Fruit fly (Drosophila melanogaster) whole organism, embryonic: ENCODE measurements around the gene SMC6.

Source experiments
- Blimp-1 ChIP-seq: fragments of 200-800 bp; sonication (Bioruptor generic); optimal IDR thresholded peaks from 3 replicates; lab custom pipeline; 2018; ENCODE audit warnings: missing biosample characterization, missing genetic modification characterization, mild to moderate bottlenecking, moderate library complexity, missing genetic modification reagents
- CG1603 ChIP-seq: fragments of 200-800 bp; sonication (Bioruptor generic); optimal IDR thresholded peaks from 2 replicates; lab custom pipeline; 2019; ENCODE audit warnings: missing biosample characterization, mild to moderate bottlenecking, missing genetic modification characterization, moderate library complexity
- CG2202 ChIP-seq: fragments of 200-800 bp; sonication (Bioruptor generic); optimal IDR thresholded peaks from 2 replicates; lab custom pipeline; 2018; ENCODE audit warnings: missing biosample characterization, mild to moderate bottlenecking, missing genetic modification characterization
- CG30431 ChIP-seq: fragments of 200-800 bp; sonication (Bioruptor generic); optimal IDR thresholded peaks from 2 replicates; lab custom pipeline; 2017; ENCODE audit warnings: missing biosample characterization, missing genetic modification characterization
- CG8924 ChIP-seq: fragments of 200-800 bp; optimal IDR thresholded peaks from 3 replicates; lab custom pipeline; 2019; ENCODE audit warnings: missing biosample characterization, mild to moderate bottlenecking, missing genetic modification characterization, moderate library complexity
- CG8944 ChIP-seq: fragments of 200-800 bp; sonication (Bioruptor generic); optimal IDR thresholded peaks from 3 replicates; lab custom pipeline; 2016; ENCODE audit warnings: missing biosample characterization, missing genetic modification characterization
- disco-r ChIP-seq: fragments of 200-800 bp; sonication (Bioruptor generic); optimal IDR thresholded peaks from 2 replicates; lab custom pipeline; 2016; ENCODE audit warnings: missing biosample characterization, missing genetic modification characterization
- grau ChIP-seq: fragments of 200-800 bp; optimal IDR thresholded peaks from 3 replicates; lab custom pipeline; 2019; ENCODE audit warnings: missing biosample characterization, mild to moderate bottlenecking, missing genetic modification characterization, moderate library complexity
- luna ChIP-seq: fragments of 200-800 bp; sonication (Bioruptor generic); optimal IDR thresholded peaks from 2 replicates; lab custom pipeline; 2016; ENCODE audit warnings: missing biosample characterization, missing genetic modification characterization
- nerfin-1 ChIP-seq: fragments of 200-800 bp; sonication (Bioruptor generic); optimal IDR thresholded peaks from 3 replicates; lab custom pipeline; 2019; ENCODE audit warnings: missing biosample characterization, mild to moderate bottlenecking, missing genetic modification characterization, moderate library complexity
- salm ChIP-seq: fragments of 200-800 bp; sonication (Bioruptor generic); optimal IDR thresholded peaks from 2 replicates; lab custom pipeline; 2018; ENCODE audit warnings: missing biosample characterization, mild to moderate bottlenecking, missing genetic modification characterization
- sc ChIP-seq, 3 experiments: fragments of >200 bp in 2 of 3; fragments of 200-800 bp in 1 of 3; sonication (Bioruptor generic) in 1 of 3; optimal IDR thresholded peaks; 2 replicates in 2 of 3; 3 replicates in 1 of 3; lab custom pipeline; 2017; ENCODE audit warnings: mild to moderate bottlenecking in 1 of 3, missing biosample characterization in 1 of 3, missing genetic modification characterization in 1 of 3, missing genetic modification reagents in 1 of 3

DNA sequence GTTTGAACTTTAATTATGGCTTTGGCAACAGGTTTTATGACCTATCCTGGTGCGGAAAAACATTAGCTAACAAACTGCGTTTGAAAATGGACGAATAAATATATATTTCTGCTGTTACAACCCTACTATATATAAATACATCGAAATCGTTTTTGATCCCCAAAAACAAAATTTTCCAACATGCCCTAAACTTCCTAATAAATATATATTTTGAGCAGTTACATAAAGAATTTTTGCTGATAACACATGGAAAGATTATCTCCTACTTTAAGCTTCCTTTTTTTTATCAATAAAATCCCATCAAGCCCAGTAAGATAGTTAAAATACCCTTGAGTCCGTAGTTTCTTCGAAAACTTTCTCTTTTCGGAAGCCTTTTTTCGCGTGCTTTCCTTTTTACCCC lies 25.9 kb upstream of the SMC6 start:
- TF ChIP-seq CG8924 (tag; lab: Kevin White, UChicago) (no peak), CG8944 (GFP tag; lab: Kevin White, UChicago) (no peak), CG2202 (tag; lab: Kevin White, UChicago) (no peak), salm (tag; lab: Kevin White, UChicago) (no peak), grau (no peak), luna (GFP tag; lab: Kevin White, UChicago) (no peak), nerfin-1 (tag; lab: Kevin White, UChicago) (no peak), disco-r (no peak), Blimp-1 (GFP tag; lab: Kevin White, UChicago) (no peak), CG1603 (tag; lab: Kevin White, UChicago) (no peak), sc (optimal IDR thresholded peaks at IDR 0.05; lab: Kevin White, UChicago) (no peak), sc (GFP tag; optimal IDR thresholded peaks at IDR 0.05; lab: Kevin White, UChicago) (no peak), CG30431 (GFP tag; lab: Kevin White, UChicago) (no peak)
